Worm (Caenorhabditis elegans): ENCODE measurements around the gene C35C5.9.

The C35C5.9 gene

DNA sequence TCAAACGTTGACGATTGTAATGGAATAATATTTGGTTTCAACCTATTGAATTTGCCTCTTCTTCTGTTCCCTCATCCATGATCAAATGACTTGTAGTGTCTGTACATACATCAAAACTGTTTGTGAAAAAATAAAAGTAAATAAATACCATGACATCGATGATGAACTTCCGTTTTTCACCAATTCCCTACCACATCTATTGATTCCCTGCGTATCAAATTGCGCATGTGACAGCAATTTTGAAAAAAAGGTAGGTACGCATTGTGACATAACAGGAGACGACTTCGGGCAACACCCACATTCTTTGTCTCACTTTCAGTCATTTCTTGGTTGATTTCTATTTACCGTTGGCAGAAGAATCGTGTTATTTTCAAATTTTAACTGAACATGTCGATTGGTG, at the start of gene C35C5.9:
TSS of gene C35C5.9 (plus strand) at position 161 of the 400 bp plus-strand sequence.
- no peak for TF ChIP-seq tab-1 (GFP tag; IDR thresholded peaks at IDR 0.05)
- TF ChIP-seq klf-2 (GFP tag; conservative IDR thresholded peaks at IDR 0.05): no peak
- no peak for TF ChIP-seq med-1 (GFP tag; optimal IDR thresholded peaks at IDR 0.05; ENCODE audit: insufficient read depth)
- no peak for TF ChIP-seq ztf-23 (GFP tag; IDR thresholded peaks at IDR 0.05)
- no peak for TF ChIP-seq T22C8.4 (GFP tag; IDR thresholded peaks at IDR 0.05)
- TF ChIP-seq ztf-29 (GFP tag; IDR thresholded peaks at IDR 0.05): no peak
- no peak for TF ChIP-seq ref-1 (GFP tag; conservative IDR thresholded peaks at IDR 0.05)

ce11 chrX:11487484-11487883, 48.9 kb upstream of the C35C5.9 start, which contains the start of gene spp-9:
Gene spp-9, plus strand, starts transcription at chrX:11487784.
- TF ChIP-seq cog-1 (tag; optimal IDR thresholded peaks at IDR 0.05) (no peak), klf-2 (GFP tag; conservative IDR thresholded peaks at IDR 0.05) (no peak), T22C8.4 (GFP tag; IDR thresholded peaks at IDR 0.05) (no peak), med-1 (GFP tag; optimal IDR thresholded peaks at IDR 0.05; ENCODE audit: insufficient read depth) (no peak), tab-1 (GFP tag; IDR thresholded peaks at IDR 0.05) (no peak), ref-1 (GFP tag; conservative IDR thresholded peaks at IDR 0.05) (no peak), ztf-23 (GFP tag; IDR thresholded peaks at IDR 0.05) (no peak), flt-1 (GFP tag; IDR thresholded peaks at IDR 0.05) (no peak), ztf-29 (GFP tag; IDR thresholded peaks at IDR 0.05) (no peak)

ce11 chrX:11489830-11490229, 46.5 kb upstream of the C35C5.9 start, which contains the start of gene spp-21:
Gene spp-21, plus strand, starts transcription at chrX:11490130.
- no peak for TF ChIP-seq klf-2 (GFP tag; conservative IDR thresholded peaks at IDR 0.05)
- TF ChIP-seq cog-1 (tag; optimal IDR thresholded peaks at IDR 0.05): no peak
- TF ChIP-seq flt-1 (GFP tag; IDR thresholded peaks at IDR 0.05): no peak
- no peak for TF ChIP-seq tab-1 (GFP tag; IDR thresholded peaks at IDR 0.05)
- no peak for TF ChIP-seq med-1 (GFP tag; optimal IDR thresholded peaks at IDR 0.05; ENCODE audit: insufficient read depth)
- no peak for TF ChIP-seq ref-1 (GFP tag; conservative IDR thresholded peaks at IDR 0.05)
- no peak for TF ChIP-seq ztf-29 (GFP tag; IDR thresholded peaks at IDR 0.05)
- TF ChIP-seq T22C8.4 (GFP tag; IDR thresholded peaks at IDR 0.05): no peak
- TF ChIP-seq ztf-23 (GFP tag; IDR thresholded peaks at IDR 0.05): no peak

DNA sequence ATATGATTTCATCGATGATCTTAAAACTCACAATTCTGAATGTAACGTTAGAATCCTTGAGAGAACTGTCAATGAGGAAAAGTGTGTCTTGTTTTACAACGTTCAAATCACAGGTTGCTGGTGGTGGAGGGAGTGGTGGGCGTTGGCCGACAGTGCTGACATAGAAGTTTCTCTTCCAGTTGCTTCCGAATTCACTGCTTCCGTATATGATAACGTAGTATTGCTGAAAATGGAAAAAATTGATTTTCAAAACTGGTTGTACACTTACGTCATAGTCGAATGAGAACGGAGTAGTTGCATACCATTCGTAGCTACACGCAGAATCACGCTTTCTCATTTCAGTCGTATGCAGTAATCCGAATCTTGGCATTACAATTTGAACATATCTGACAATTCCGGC, 44.5 kb upstream of the C35C5.9 start:
- no peak for TF ChIP-seq klf-2 (GFP tag; conservative IDR thresholded peaks at IDR 0.05)
- no peak for TF ChIP-seq T22C8.4 (GFP tag; IDR thresholded peaks at IDR 0.05)
- no peak for TF ChIP-seq flt-1 (GFP tag; IDR thresholded peaks at IDR 0.05)
- no peak for TF ChIP-seq ztf-23 (GFP tag; IDR thresholded peaks at IDR 0.05)
- no peak for TF ChIP-seq tab-1 (GFP tag; IDR thresholded peaks at IDR 0.05)
- TF ChIP-seq ref-1 (GFP tag; conservative IDR thresholded peaks at IDR 0.05): no peak
- no peak for TF ChIP-seq cog-1 (tag; optimal IDR thresholded peaks at IDR 0.05)
- no peak for TF ChIP-seq ztf-29 (GFP tag; IDR thresholded peaks at IDR 0.05)
- no peak for TF ChIP-seq med-1 (GFP tag; optimal IDR thresholded peaks at IDR 0.05; ENCODE audit: insufficient read depth)

DNA sequence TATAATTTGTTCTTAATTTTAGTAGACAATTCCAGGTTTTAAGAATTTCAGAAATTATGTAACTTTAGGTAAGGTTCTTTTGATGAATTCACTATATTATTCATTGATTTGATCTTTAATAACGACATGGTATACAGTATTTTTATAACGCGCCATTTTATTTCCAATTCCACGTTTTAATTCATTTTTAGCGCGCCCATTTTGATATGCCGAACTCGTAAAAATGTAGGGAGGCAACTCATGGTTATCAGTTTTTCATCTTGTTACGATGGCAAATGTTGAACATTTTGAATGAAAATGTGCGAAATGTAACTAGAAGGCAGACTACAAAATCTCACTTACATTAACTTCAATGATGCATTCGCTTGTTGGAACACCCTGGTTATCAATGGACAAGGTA, 37.5 kb upstream of the C35C5.9 start:
- no peak for TF ChIP-seq klf-2 (GFP tag; conservative IDR thresholded peaks at IDR 0.05)
- no peak for TF ChIP-seq flt-1 (GFP tag; IDR thresholded peaks at IDR 0.05)
- TF ChIP-seq ztf-23 (GFP tag; IDR thresholded peaks at IDR 0.05): no peak

DNA sequence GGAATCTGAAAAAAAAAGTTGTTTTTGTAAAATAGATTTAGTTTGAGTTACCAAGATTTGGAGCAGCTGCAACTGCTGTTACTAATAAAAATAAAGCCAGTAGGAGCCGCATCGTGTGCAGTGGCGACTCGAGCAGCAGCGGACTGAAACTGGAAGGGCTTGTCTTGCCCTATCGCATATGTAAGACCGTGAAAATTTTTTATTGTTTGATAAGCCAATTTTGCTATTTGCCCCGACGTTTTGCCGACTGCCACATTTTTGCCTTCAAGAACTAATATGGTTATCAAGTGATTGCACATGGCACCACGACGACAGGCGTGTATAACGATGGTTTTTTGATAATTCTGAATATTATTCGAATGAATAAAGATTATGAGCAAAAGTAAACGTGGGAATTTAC, 36.6 kb upstream of the C35C5.9 start, which contains the start of gene T25C12.3:
TSS of gene T25C12.3 (minus strand) at position 262 of the 400 bp plus-strand sequence.
- TF ChIP-seq med-1 (GFP tag; optimal IDR thresholded peaks at IDR 0.05; ENCODE audit: insufficient read depth) (no peak), T22C8.4 (GFP tag; IDR thresholded peaks at IDR 0.05) (no peak), tab-1 (GFP tag; IDR thresholded peaks at IDR 0.05) (no peak), klf-2 (GFP tag; conservative IDR thresholded peaks at IDR 0.05) (no peak), ztf-23 (GFP tag; IDR thresholded peaks at IDR 0.05) (no peak), cog-1 (tag; optimal IDR thresholded peaks at IDR 0.05) (no peak), flt-1 (GFP tag; IDR thresholded peaks at IDR 0.05) (no peak), ref-1 (GFP tag; conservative IDR thresholded peaks at IDR 0.05) (no peak), ztf-29 (GFP tag; IDR thresholded peaks at IDR 0.05) (no peak)

DNA sequence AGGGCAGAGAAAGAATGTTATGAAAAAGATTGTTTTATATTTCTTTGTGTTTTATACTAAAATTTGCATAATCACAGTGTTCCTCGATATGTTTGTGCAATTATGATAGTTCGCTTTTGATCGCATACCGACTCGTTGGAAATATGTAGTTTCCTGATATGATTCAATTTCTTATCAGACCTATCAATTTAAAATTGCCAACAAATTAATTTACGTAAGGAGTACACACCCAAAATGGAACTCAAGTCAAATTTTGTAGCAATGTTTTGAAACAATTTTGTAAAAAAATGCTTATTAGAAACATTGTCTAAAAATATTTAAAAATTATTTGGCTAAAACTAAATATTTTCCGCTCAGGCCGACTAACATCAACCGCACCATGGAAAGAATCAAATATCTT, 35.8 kb upstream of the C35C5.9 start:
- no peak for TF ChIP-seq cog-1 (tag; optimal IDR thresholded peaks at IDR 0.05)
- TF ChIP-seq ztf-23 (GFP tag; IDR thresholded peaks at IDR 0.05): no peak
- TF ChIP-seq flt-1 (GFP tag; IDR thresholded peaks at IDR 0.05): no peak

- TF ChIP-seq ztf-29 (GFP tag; IDR thresholded peaks at IDR 0.05) (no peak), ref-1 (GFP tag; conservative IDR thresholded peaks at IDR 0.05) (no peak), cog-1 (tag; optimal IDR thresholded peaks at IDR 0.05) (no peak), tab-1 (GFP tag; IDR thresholded peaks at IDR 0.05) (no peak), med-1 (GFP tag; optimal IDR thresholded peaks at IDR 0.05; ENCODE audit: insufficient read depth) (no peak), flt-1 (GFP tag; IDR thresholded peaks at IDR 0.05) (no peak), klf-2 (GFP tag; conservative IDR thresholded peaks at IDR 0.05) (no peak), T22C8.4 (GFP tag; IDR thresholded peaks at IDR 0.05) (no peak), ztf-23 (GFP tag; IDR thresholded peaks at IDR 0.05) (no peak)
These were observed 34.4 kb upstream of the C35C5.9 start, which contains the start of gene F29G6.1 for ce11 chrX:11501967-11502366. Gene F29G6.1, plus strand, starts transcription at chrX:11502267.

DNA sequence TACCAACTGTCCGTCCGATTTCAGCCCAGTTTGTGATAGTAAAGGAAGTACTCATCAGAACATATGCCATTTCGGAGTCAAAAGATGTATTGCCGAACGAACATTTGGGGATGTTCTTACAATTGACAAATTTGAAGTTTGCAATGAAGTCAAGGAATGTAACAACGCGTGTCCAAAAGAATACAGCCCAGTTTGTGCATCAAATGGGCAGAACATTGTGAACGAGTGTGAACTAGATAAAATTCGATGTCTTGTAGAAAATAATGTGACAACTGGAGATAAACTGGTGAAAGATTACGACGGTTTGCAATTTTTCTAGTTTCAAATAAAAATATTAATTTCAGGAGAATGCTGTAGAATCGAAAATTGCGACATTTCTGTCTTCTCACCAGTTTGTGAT, 28.5 kb upstream of the C35C5.9 start:
- TF ChIP-seq T22C8.4 (GFP tag; IDR thresholded peaks at IDR 0.05) (no peak), klf-2 (GFP tag; conservative IDR thresholded peaks at IDR 0.05) (no peak), flt-1 (GFP tag; IDR thresholded peaks at IDR 0.05) (no peak), ref-1 (GFP tag; conservative IDR thresholded peaks at IDR 0.05) (no peak), ztf-23 (GFP tag; IDR thresholded peaks at IDR 0.05) (no peak), ztf-29 (GFP tag; IDR thresholded peaks at IDR 0.05) (no peak), cog-1 (tag; optimal IDR thresholded peaks at IDR 0.05) (no peak), med-1 (GFP tag; optimal IDR thresholded peaks at IDR 0.05; ENCODE audit: insufficient read depth) (no peak), tab-1 (GFP tag; IDR thresholded peaks at IDR 0.05) (no peak)

DNA sequence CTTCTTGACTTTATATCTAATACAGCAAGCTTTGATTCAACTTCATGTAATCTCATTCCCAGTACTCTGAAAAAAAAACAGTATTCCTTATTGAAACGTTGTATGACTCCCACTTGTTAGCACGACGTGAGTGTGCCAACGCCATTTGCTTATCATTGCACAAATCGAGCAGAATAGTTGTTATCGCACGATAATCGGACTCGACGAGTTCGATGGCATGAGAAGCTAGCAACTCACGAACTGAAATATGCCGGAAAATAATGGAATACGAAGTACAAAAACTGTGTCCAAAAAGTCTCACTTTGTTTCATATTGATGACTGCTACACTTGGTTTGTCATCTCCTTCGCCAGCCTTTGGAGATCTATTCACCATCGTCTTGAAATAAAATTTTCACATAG, 26.8 kb upstream of the C35C5.9 start:
- TF ChIP-seq cog-1 (tag; optimal IDR thresholded peaks at IDR 0.05) (no peak), ztf-29 (GFP tag; IDR thresholded peaks at IDR 0.05) (no peak), flt-1 (GFP tag; IDR thresholded peaks at IDR 0.05) (no peak), med-1 (GFP tag; optimal IDR thresholded peaks at IDR 0.05; ENCODE audit: insufficient read depth) (no peak), ref-1 (GFP tag; conservative IDR thresholded peaks at IDR 0.05) (no peak), T22C8.4 (GFP tag; IDR thresholded peaks at IDR 0.05) (no peak), tab-1 (GFP tag; IDR thresholded peaks at IDR 0.05) (no peak), ztf-23 (GFP tag; IDR thresholded peaks at IDR 0.05) (no peak), klf-2 (GFP tag; conservative IDR thresholded peaks at IDR 0.05) (no peak)

Data from whole organism, midembryonic.